Fruit fly (Drosophila melanogaster) whole organism, embryonic: Measurements from ENCODE around the gene twe.

Experiments
- Bteb2 ChIP-seq: fragments of 200-800 bp; sonication (Bioruptor generic); optimal IDR thresholded peaks from 2 replicates; lab custom pipeline; 2016; ENCODE audit warnings: missing biosample characterization, missing genetic modification characterization
- CG12071 ChIP-seq: fragments of 200-800 bp; sonication (Bioruptor generic); optimal IDR thresholded peaks from 3 replicates; lab custom pipeline; 2018; ENCODE audit warnings: missing biosample characterization, mild to moderate bottlenecking, missing genetic modification characterization
- CG14667 ChIP-seq: fragments of 200-800 bp; sonication (Bioruptor generic); IDR thresholded peaks from 2 replicates; pipeline ENCODE4 v1.3.6; 2022; ENCODE audit warnings: missing biosample characterization, missing genetic modification characterization
- CG14710 ChIP-seq: fragments of 200-800 bp; sonication (Bioruptor generic); optimal IDR thresholded peaks from 3 replicates; lab custom pipeline; 2019; ENCODE audit warnings: missing biosample characterization, mild to moderate bottlenecking, missing genetic modification characterization, moderate library complexity
- CG15696 ChIP-seq: fragments of 200-800 bp; sonication (Bioruptor generic); optimal IDR thresholded peaks from 2 replicates; lab custom pipeline; 2019; ENCODE audit warnings: missing biosample characterization, mild to moderate bottlenecking, missing genetic modification characterization, moderate library complexity
- CG1603 ChIP-seq: fragments of 200-800 bp; sonication (Bioruptor generic); optimal IDR thresholded peaks from 2 replicates; lab custom pipeline; 2019; ENCODE audit warnings: missing biosample characterization, mild to moderate bottlenecking, missing genetic modification characterization, moderate library complexity
- CG16779 ChIP-seq: fragments of 200-800 bp; sonication (Bioruptor generic); IDR thresholded peaks from 2 replicates; pipeline ENCODE4 v1.3.6; 2022; ENCODE audit warnings: missing biosample characterization, missing genetic modification characterization
- CG17186 ChIP-seq: fragments of 200-800 bp; sonication (Bioruptor generic); optimal IDR thresholded peaks from 3 replicates; lab custom pipeline; 2017; ENCODE audit warnings: missing biosample characterization, missing genetic modification reagents, missing genetic modification characterization
- CG1792 ChIP-seq: fragments of 200-800 bp; sonication (Bioruptor generic); optimal IDR thresholded peaks from 2 replicates; lab custom pipeline; 2016; ENCODE audit warnings: missing biosample characterization, missing genetic modification characterization
- CG18262 ChIP-seq: fragments of 200-800 bp; optimal IDR thresholded peaks from 3 replicates; lab custom pipeline; 2019; ENCODE audit warnings: missing biosample characterization, mild to moderate bottlenecking, missing genetic modification characterization, moderate library complexity
- CG18476 ChIP-seq: fragments of 200-800 bp; sonication (Bioruptor generic); optimal IDR thresholded peaks from 2 replicates; lab custom pipeline; 2016; ENCODE audit warnings: missing biosample characterization, mild to moderate bottlenecking, missing genetic modification characterization
- CG2116 ChIP-seq: fragments of 200-800 bp; sonication (Bioruptor generic); optimal IDR thresholded peaks from 3 replicates; lab custom pipeline; 2018; ENCODE audit warnings: missing biosample characterization, mild to moderate bottlenecking, missing genetic modification characterization
- CG31224 ChIP-seq: fragments of 200-800 bp; sonication (Bioruptor generic); IDR thresholded peaks from 2 replicates; pipeline ENCODE4 v1.3.6; 2022; ENCODE audit warnings: missing biosample characterization, missing genetic modification characterization
- CG31365 ChIP-seq: fragments of 200-800 bp; sonication (Bioruptor generic); optimal IDR thresholded peaks from 2 replicates; lab custom pipeline; 2018; ENCODE audit warnings: missing biosample characterization, mild to moderate bottlenecking, missing genetic modification characterization
- CG3281 ChIP-seq: fragments of 200-800 bp; sonication (Bioruptor generic); optimal IDR thresholded peaks from 3 replicates; lab custom pipeline; 2017; ENCODE audit warnings: missing biosample characterization, mild to moderate bottlenecking, missing genetic modification characterization
- CG33213 ChIP-seq: fragments of 200-800 bp; sonication (Bioruptor generic); optimal IDR thresholded peaks from 3 replicates; lab custom pipeline; 2016; ENCODE audit warnings: missing biosample characterization, missing genetic modification characterization
- CG4282 ChIP-seq: fragments of 200-800 bp; sonication (Bioruptor generic); optimal IDR thresholded peaks from 2 replicates; lab custom pipeline; 2016; ENCODE audit warnings: missing biosample characterization, missing genetic modification characterization
- CG4424 ChIP-seq: fragments of 200-800 bp; sonication (Bioruptor generic); optimal IDR thresholded peaks from 3 replicates; lab custom pipeline; 2016; ENCODE audit warnings: missing biosample characterization, missing genetic modification characterization
- CG6689 ChIP-seq: fragments of 200-800 bp; sonication (Bioruptor generic); IDR thresholded peaks from 2 replicates; pipeline ENCODE4 v1.3.6; 2022; ENCODE audit warnings: missing biosample characterization, missing genetic modification characterization
- CG7357 ChIP-seq: fragments of 200-800 bp; sonication (Bioruptor generic); IDR thresholded peaks from 3 replicates; pipeline ENCODE4 v1.3.6; 2022; ENCODE audit warnings: missing biosample characterization, missing genetic modification characterization
- CG9876 ChIP-seq: fragments of 200-800 bp; sonication (Bioruptor generic); optimal IDR thresholded peaks from 2 replicates; lab custom pipeline; 2016; ENCODE audit warnings: missing biosample characterization, missing genetic modification characterization
- Dip3 ChIP-seq: fragments of 200-800 bp; sonication (Bioruptor generic); optimal IDR thresholded peaks from 3 replicates; lab custom pipeline; 2016; ENCODE audit warnings: missing biosample characterization, missing genetic modification characterization
- Ets97D ChIP-seq: fragments of 200-800 bp; sonication (Bioruptor generic); optimal IDR thresholded peaks from 3 replicates; lab custom pipeline; 2016; ENCODE audit warnings: missing biosample characterization, missing genetic modification characterization
- Hand ChIP-seq: fragments of 200-800 bp; sonication (Bioruptor generic); optimal IDR thresholded peaks from 2 replicates; lab custom pipeline; 2017; ENCODE audit warnings: mild to moderate bottlenecking, missing biosample characterization, missing genetic modification reagents, missing genetic modification characterization
- HmgZ ChIP-seq: fragments of 200-800 bp; sonication (Bioruptor generic); optimal IDR thresholded peaks from 2 replicates; lab custom pipeline; 2018; ENCODE audit warnings: missing biosample characterization, mild to moderate bottlenecking, missing genetic modification characterization
- Mad ChIP-seq: fragments of 200-800 bp; sonication (Bioruptor generic); optimal IDR thresholded peaks from 2 replicates; lab custom pipeline; 2016; ENCODE audit warnings: missing biosample characterization, missing genetic modification characterization
- Med ChIP-seq: fragments of 200-800 bp; sonication (Bioruptor generic); peaks from one replicate; lab custom pipeline; 2016; ENCODE audit warnings: missing biosample characterization, missing genetic modification characterization, mild to moderate bottlenecking, inconsistent platforms, moderate library complexity
- Myb ChIP-seq: fragments of 200-800 bp; sonication (Bioruptor generic); optimal IDR thresholded peaks from 2 replicates; lab custom pipeline; 2016; ENCODE audit warnings: missing biosample characterization, missing genetic modification characterization
- NC2α ChIP-seq: fragments of 200-800 bp; sonication (Bioruptor generic); optimal IDR thresholded peaks from 2 replicates; lab custom pipeline; 2016; ENCODE audit warnings: missing biosample characterization, missing genetic modification characterization
- Pdp1 ChIP-seq, 2 experiments: fragments of 200-800 bp; sonication (Bioruptor generic); optimal IDR thresholded peaks; 3 replicates each; lab custom pipeline; 2016; ENCODE audit warnings: missing biosample characterization in 2 of 2, missing genetic modification characterization in 2 of 2, mild to moderate bottlenecking in 1 of 2, moderate library complexity in 1 of 2
- Rfx ChIP-seq: fragments of 200-800 bp; sonication (Bioruptor generic); IDR thresholded peaks from 2 replicates; pipeline ENCODE4 v1.3.6; 2022; ENCODE audit warnings: missing biosample characterization, missing genetic modification characterization
- Side ChIP-seq: fragments of 200-800 bp; sonication (Bioruptor generic); optimal IDR thresholded peaks from 2 replicates; lab custom pipeline; 2016; ENCODE audit warnings: missing biosample characterization, missing genetic modification characterization
- Sox100B ChIP-seq: fragments of 200-800 bp; sonication (Bioruptor generic); optimal IDR thresholded peaks from 3 replicates; lab custom pipeline; 2018; ENCODE audit warnings: missing biosample characterization, mild to moderate bottlenecking, missing genetic modification characterization
- Sry-β ChIP-seq: fragments of 200-800 bp; sonication (Bioruptor generic); optimal IDR thresholded peaks from 2 replicates; lab custom pipeline; 2018; ENCODE audit warnings: missing biosample characterization, mild to moderate bottlenecking, missing genetic modification characterization, moderate library complexity
- az2 ChIP-seq: fragments of 200-800 bp; sonication (Bioruptor generic); optimal IDR thresholded peaks from 3 replicates; lab custom pipeline; 2016; ENCODE audit warnings: missing biosample characterization, missing genetic modification characterization
- cato ChIP-seq: fragments of 200-800 bp; sonication (Bioruptor generic); optimal IDR thresholded peaks from 2 replicates; lab custom pipeline; 2016; ENCODE audit warnings: missing biosample characterization, missing genetic modification characterization, borderline replicate concordance
- chn ChIP-seq: fragments of 200-800 bp; sonication (Bioruptor generic); optimal IDR thresholded peaks from 2 replicates; lab custom pipeline; 2016; ENCODE audit warnings: missing biosample characterization, missing genetic modification characterization
- crol ChIP-seq: fragments of 200-800 bp; sonication (Bioruptor generic); IDR thresholded peaks from 2 replicates; pipeline ENCODE4 v1.3.6; 2022; ENCODE audit warnings: missing biosample characterization, missing genetic modification characterization
- dmrt11E ChIP-seq: fragments of 200-800 bp; sonication (Bioruptor generic); optimal IDR thresholded peaks from 3 replicates; lab custom pipeline; 2018; ENCODE audit warnings: missing biosample characterization, mild to moderate bottlenecking, missing genetic modification characterization, moderate library complexity
- ems ChIP-seq: fragments of 200-800 bp; sonication (Bioruptor generic); optimal IDR thresholded peaks from 3 replicates; lab custom pipeline; 2016; ENCODE audit warnings: missing biosample characterization, missing genetic modification characterization
- lola ChIP-seq, 3 experiments: fragments of >200 bp in 2 of 3; fragments of 200-800 bp in 1 of 3; sonication (Bioruptor generic) in 1 of 3; optimal IDR thresholded peaks; 2 replicates each; lab custom pipeline; 2017 to 2019; ENCODE audit warnings: missing biosample characterization in 3 of 3, missing genetic modification characterization in 3 of 3, mild to moderate bottlenecking in 1 of 3, moderate library complexity in 1 of 3
- onecut ChIP-seq: fragments of 200-800 bp; sonication (Bioruptor generic); IDR thresholded peaks from 2 replicates; pipeline ENCODE4 v1.3.6; 2022; ENCODE audit warnings: missing biosample characterization, missing genetic modification characterization
- psq ChIP-seq: fragments of 200-800 bp; sonication (Bioruptor generic); optimal IDR thresholded peaks from 2 replicates; lab custom pipeline; 2017; ENCODE audit warnings: missing biosample characterization, missing genetic modification characterization
- row ChIP-seq: fragments of 200-800 bp; sonication (Bioruptor generic); IDR thresholded peaks from 3 replicates; pipeline ENCODE4 v1.3.6; 2022; ENCODE audit warnings: missing biosample characterization, missing genetic modification characterization
- schlank ChIP-seq: fragments of 200-800 bp; sonication (Bioruptor generic); optimal IDR thresholded peaks from 2 replicates; lab custom pipeline; 2018; ENCODE audit warnings: missing biosample characterization, mild to moderate bottlenecking, missing genetic modification characterization
- sens ChIP-seq: fragments of 200-800 bp; sonication (Bioruptor generic); peaks from one replicate; lab custom pipeline; 2016; ENCODE audit warnings: missing biosample characterization, missing genetic modification characterization
- tup ChIP-seq: fragments of 200-800 bp; sonication (Bioruptor generic); optimal IDR thresholded peaks from 2 replicates; lab custom pipeline; 2016; ENCODE audit warnings: missing biosample characterization, mild to moderate bottlenecking, missing genetic modification characterization, moderate library complexity
- tx ChIP-seq: fragments of 200-800 bp; sonication (Bioruptor generic); optimal IDR thresholded peaks from 2 replicates; lab custom pipeline; 2016; ENCODE audit warnings: missing biosample characterization, missing genetic modification characterization
- vnd ChIP-seq: fragments of 200-800 bp; sonication (Bioruptor generic); IDR thresholded peaks from 3 replicates; pipeline ENCODE4 v1.3.6; 2022; ENCODE audit warnings: missing biosample characterization, missing genetic modification characterization; ENCODE audit not compliant: partially characterized antibody

Gene twe

dm6 chr2L:16284306-16285299, 22.9 kb upstream of the twe start (continued):
- TF ChIP-seq tup (GFP tag; lab: Kevin White, UChicago) (no peak), row (GFP tag; lab: Robert Waterston, UW) (no peak), CG17186 (no peak), cato (GFP tag; lab: Kevin White, UChicago) (no peak), Ets97D (GFP tag; lab: Kevin White, UChicago) (peak; percentile 74), CG16779 (no peak), Bteb2 (GFP tag; lab: Kevin White, UChicago) (peak; percentile 37), schlank (peak; percentile 47), chn (GFP tag; lab: Kevin White, UChicago) (no peak), HmgZ (no peak), Myb (GFP tag; lab: Kevin White, UChicago) (peak; percentile 3), CG3281 (GFP tag; lab: Kevin White, UChicago) (peak; percentile 83), crol (GFP tag; lab: Robert Waterston, UW) (no peak), Pdp1 (GFP tag; optimal IDR thresholded peaks at IDR 0.05; lab: Kevin White, UChicago) (peak in 1 of 2 experiments; percentile 54), CG31365 (peak; percentile 47), CG1792 (GFP tag; lab: Kevin White, UChicago) (peak; percentile 3), CG4282 (peak; percentile 9), onecut (GFP tag; lab: Robert Waterston, UW) (peak; percentile 42), CG31224 (GFP tag; lab: Robert Waterston, UW) (no peak), CG6689 (GFP tag; lab: Robert Waterston, UW) (no peak), CG15696 (tag; lab: Kevin White, UChicago) (no peak), Sry-β (GFP tag; lab: Kevin White, UChicago) (no peak), az2 (GFP tag; lab: Kevin White, UChicago) (no peak), psq (no peak), Sox100B (GFP tag; lab: Kevin White, UChicago) (peak; percentile 25), CG9876 (GFP tag; lab: Kevin White, UChicago) (peak; percentile 15), dmrt11E (tag; lab: Kevin White, UChicago) (no peak), CG1603 (tag; lab: Kevin White, UChicago) (peak; percentile 30), Mad (GFP tag; lab: Kevin White, UChicago) (peak; percentile 53), CG7357 (GFP tag; lab: Robert Waterston, UW) (0 out of 3 replicates have a peak, but pooled peaks have one; percentile 16), CG2116 (peak; percentile 20), CG18262 (tag; lab: Kevin White, UChicago) (peak; percentile 27), CG12071 (GFP tag; lab: Kevin White, UChicago) (peak; percentile 66), CG4424 (GFP tag; lab: Kevin White, UChicago) (peak; percentile 39), CG14710 (tag; lab: Kevin White, UChicago) (no peak), Dip3 (GFP tag; lab: Kevin White, UChicago) (peak; percentile 49), NC2α (GFP tag; lab: Kevin White, UChicago) (no peak), CG18476 (peak; percentile 25), CG14667 (no peak), sens (GFP tag; lab: Kevin White, UChicago) (peak; percentile 94), Rfx (GFP tag; lab: Robert Waterston, UW) (no peak), Hand (peak; percentile 48), ems (GFP tag; lab: Kevin White, UChicago) (peak; percentile 24), lola (GFP tag; optimal IDR thresholded peaks at IDR 0.05; lab: Kevin White, UChicago) (no peak), CG33213 (GFP tag; lab: Kevin White, UChicago) (no peak), Side (GFP tag; lab: Kevin White, UChicago) (peak; percentile 63), vnd (no peak), tx (GFP tag; lab: Kevin White, UChicago) (peak; percentile 31), Med (GFP tag; lab: Kevin White, UChicago) (peak; percentile 82)
